Fruit fly (Drosophila melanogaster) whole organism, embryonic: Measurements from ENCODE around the gene Phae1.

ENCODE experiments used
- Abd-B ChIP-seq: fragments of 200-800 bp; sonication (Bioruptor generic); optimal IDR thresholded peaks from 2 replicates; lab custom pipeline; 2018; ENCODE audit warnings: missing biosample characterization, mild to moderate bottlenecking, missing genetic modification characterization, moderate library complexity
- CG10431 ChIP-seq: fragments of 200-800 bp; sonication (Bioruptor generic); optimal IDR thresholded peaks from 3 replicates; lab custom pipeline; 2018; ENCODE audit warnings: missing biosample characterization, mild to moderate bottlenecking, missing genetic modification characterization
- CG12299 ChIP-seq: fragments of 200-800 bp; sonication (Bioruptor generic); optimal IDR thresholded peaks from 2 replicates; lab custom pipeline; 2018; ENCODE audit warnings: missing biosample characterization, mild to moderate bottlenecking, missing genetic modification characterization
- CG13624 ChIP-seq: fragments of 200-800 bp; sonication (Bioruptor generic); optimal IDR thresholded peaks from 2 replicates; lab custom pipeline; 2016; ENCODE audit warnings: missing biosample characterization, missing genetic modification characterization
- CG14710 ChIP-seq: fragments of 200-800 bp; sonication (Bioruptor generic); optimal IDR thresholded peaks from 3 replicates; lab custom pipeline; 2019; ENCODE audit warnings: missing biosample characterization, mild to moderate bottlenecking, missing genetic modification characterization, moderate library complexity
- CG15514 ChIP-seq: fragments of 200-800 bp; sonication (Bioruptor generic); optimal IDR thresholded peaks from 3 replicates; lab custom pipeline; 2017; ENCODE audit warnings: missing biosample characterization, missing genetic modification characterization, mild to moderate bottlenecking, moderate library complexity, missing genetic modification reagents
- CG1603 ChIP-seq: fragments of 200-800 bp; sonication (Bioruptor generic); optimal IDR thresholded peaks from 2 replicates; lab custom pipeline; 2019; ENCODE audit warnings: missing biosample characterization, mild to moderate bottlenecking, missing genetic modification characterization, moderate library complexity
- CG17912 ChIP-seq: fragments of 200-800 bp; sonication (Bioruptor generic); optimal IDR thresholded peaks from 2 replicates; lab custom pipeline; 2018; ENCODE audit warnings: missing biosample characterization, mild to moderate bottlenecking, missing genetic modification characterization
- CG2712 ChIP-seq: fragments of 200-800 bp; optimal IDR thresholded peaks from 3 replicates; lab custom pipeline; 2019; ENCODE audit warnings: missing biosample characterization, mild to moderate bottlenecking, missing genetic modification characterization, moderate library complexity
- CG30403 ChIP-seq: fragments of 200-800 bp; sonication (Bioruptor generic); optimal IDR thresholded peaks from 3 replicates; lab custom pipeline; 2016; ENCODE audit warnings: missing biosample characterization, missing genetic modification characterization
- CG32532 ChIP-seq: fragments of 200-800 bp; sonication (Bioruptor generic); IDR thresholded peaks from 2 replicates; pipeline ENCODE4 v1.3.6; 2022; ENCODE audit warnings: missing biosample characterization, missing genetic modification characterization
- CG33213 ChIP-seq: fragments of 200-800 bp; sonication (Bioruptor generic); optimal IDR thresholded peaks from 3 replicates; lab custom pipeline; 2016; ENCODE audit warnings: missing biosample characterization, missing genetic modification characterization
- CG34422 ChIP-seq: fragments of 200-800 bp; sonication (Bioruptor generic); IDR thresholded peaks from 3 replicates; pipeline ENCODE4 v1.3.6; 2022; ENCODE audit warnings: missing biosample characterization, missing genetic modification characterization
- CG4617 ChIP-seq: fragments of 200-800 bp; sonication (Bioruptor generic); optimal IDR thresholded peaks from 3 replicates; lab custom pipeline; 2016; ENCODE audit warnings: missing biosample characterization, missing genetic modification characterization, borderline replicate concordance
- CG7271 ChIP-seq: fragments of 200-800 bp; sonication (Bioruptor generic); optimal IDR thresholded peaks from 2 replicates; lab custom pipeline; 2018; ENCODE audit warnings: missing biosample characterization, mild to moderate bottlenecking, missing genetic modification characterization, moderate library complexity
- CG9215 ChIP-seq: fragments of 200-800 bp; sonication (Bioruptor generic); IDR thresholded peaks from 2 replicates; pipeline ENCODE4 v1.3.6; 2022; ENCODE audit warnings: missing biosample characterization, missing genetic modification characterization
- Dp ChIP-seq: fragments of 200-800 bp; sonication (Bioruptor generic); optimal IDR thresholded peaks from 2 replicates; lab custom pipeline; 2018; ENCODE audit warnings: missing biosample characterization, mild to moderate bottlenecking, missing genetic modification characterization, moderate library complexity
- Gug ChIP-seq: fragments of 200-800 bp; sonication (Bioruptor generic); IDR thresholded peaks from 4 replicates; pipeline ENCODE4 v1.3.6; 2022; ENCODE audit warnings: missing biosample characterization, missing genetic modification characterization
- H2.0 ChIP-seq: fragments of 200-800 bp; sonication (Bioruptor generic); IDR thresholded peaks from 2 replicates; pipeline ENCODE4 v1.3.6; 2022; ENCODE audit warnings: missing biosample characterization, missing genetic modification characterization
- HLHmδ ChIP-seq: fragments of 200-800 bp; sonication (Bioruptor generic); optimal IDR thresholded peaks from 2 replicates; lab custom pipeline; 2018; ENCODE audit warnings: missing biosample characterization, mild to moderate bottlenecking, missing genetic modification characterization, moderate library complexity
- Hey ChIP-seq: fragments of 200-800 bp; sonication (Bioruptor generic); optimal IDR thresholded peaks from 3 replicates; lab custom pipeline; 2018; ENCODE audit warnings: missing biosample characterization, mild to moderate bottlenecking, missing genetic modification characterization
- Jarid2 ChIP-seq: fragments of 200-800 bp; sonication (Bioruptor generic); optimal IDR thresholded peaks from 3 replicates; lab custom pipeline; 2017; ENCODE audit warnings: mild to moderate bottlenecking, missing biosample characterization, missing genetic modification reagents, missing genetic modification characterization
- Lhr ChIP-seq: fragments of 200-800 bp; sonication (Bioruptor generic); optimal IDR thresholded peaks from 3 replicates; lab custom pipeline; 2017; ENCODE audit warnings: mild to moderate bottlenecking, missing biosample characterization, missing genetic modification reagents, missing genetic modification characterization
- MBD-R2 ChIP-seq: fragments of 200-800 bp; sonication (Bioruptor generic); IDR thresholded peaks from 2 replicates; pipeline ENCODE4 v1.3.6; 2022; ENCODE audit warnings: missing biosample characterization, missing genetic modification characterization
- Mad ChIP-seq: fragments of 200-800 bp; sonication (Bioruptor generic); optimal IDR thresholded peaks from 2 replicates; lab custom pipeline; 2016; ENCODE audit warnings: missing biosample characterization, missing genetic modification characterization
- NfI ChIP-seq: fragments of 200-800 bp; sonication (Bioruptor generic); optimal IDR thresholded peaks from 3 replicates; lab custom pipeline; 2018; ENCODE audit warnings: missing biosample characterization, mild to moderate bottlenecking, missing genetic modification characterization, moderate library complexity
- Oaz ChIP-seq: fragments of 200-800 bp; sonication (Bioruptor generic); IDR thresholded peaks from 2 replicates; pipeline ENCODE4 v1.3.6; 2022; ENCODE audit warnings: missing biosample characterization, missing genetic modification characterization
- Pdp1 ChIP-seq, 2 experiments: fragments of 200-800 bp; sonication (Bioruptor generic); optimal IDR thresholded peaks; 3 replicates each; lab custom pipeline; 2016; ENCODE audit warnings: missing biosample characterization in 2 of 2, missing genetic modification characterization in 2 of 2, mild to moderate bottlenecking in 1 of 2, moderate library complexity in 1 of 2
- Side ChIP-seq: fragments of 200-800 bp; sonication (Bioruptor generic); optimal IDR thresholded peaks from 2 replicates; lab custom pipeline; 2016; ENCODE audit warnings: missing biosample characterization, missing genetic modification characterization
- Sry-δ ChIP-seq: fragments of 200-800 bp; sonication (Bioruptor generic); optimal IDR thresholded peaks from 2 replicates; lab custom pipeline; 2016; ENCODE audit warnings: missing biosample characterization, missing genetic modification characterization
- YL-1 ChIP-seq: fragments of 200-800 bp; sonication (Bioruptor generic); optimal IDR thresholded peaks from 3 replicates; lab custom pipeline; 2017; ENCODE audit warnings: missing biosample characterization, mild to moderate bottlenecking, missing genetic modification characterization
- ato ChIP-seq: fragments of 200-800 bp; sonication (Bioruptor generic); IDR thresholded peaks from 2 replicates; pipeline ENCODE4 v1.3.6; 2022; ENCODE audit warnings: missing biosample characterization, missing genetic modification characterization; ENCODE audit not compliant: partially characterized antibody
- bbx ChIP-seq: fragments of 200-800 bp; sonication (Bioruptor generic); IDR thresholded peaks from 2 replicates; pipeline ENCODE4 v1.3.6; 2022; ENCODE audit warnings: missing biosample characterization, missing genetic modification characterization; ENCODE audit not compliant: partially characterized antibody
- btn ChIP-seq: fragments of 200-800 bp; sonication (Bioruptor generic); optimal IDR thresholded peaks from 2 replicates; lab custom pipeline; 2016; ENCODE audit warnings: missing biosample characterization, missing genetic modification characterization
- chn ChIP-seq: fragments of 200-800 bp; sonication (Bioruptor generic); optimal IDR thresholded peaks from 2 replicates; lab custom pipeline; 2016; ENCODE audit warnings: missing biosample characterization, missing genetic modification characterization
- ci ChIP-seq: fragments of 200-800 bp; sonication (Bioruptor generic); IDR thresholded peaks from 3 replicates; pipeline ENCODE4 v1.3.6; 2022; ENCODE audit warnings: missing biosample characterization, missing genetic modification characterization
- ewg ChIP-seq: fragments of 200-800 bp; sonication (Bioruptor generic); optimal IDR thresholded peaks from 3 replicates; lab custom pipeline; 2017; ENCODE audit warnings: mild to moderate bottlenecking, missing biosample characterization, missing genetic modification reagents, missing genetic modification characterization
- fd102C ChIP-seq: fragments of 200-800 bp; sonication (Bioruptor generic); optimal IDR thresholded peaks from 2 replicates; lab custom pipeline; 2018; ENCODE audit warnings: missing biosample characterization, mild to moderate bottlenecking, missing genetic modification characterization, moderate library complexity
- ham ChIP-seq: fragments of 200-800 bp; sonication (Bioruptor generic); IDR thresholded peaks from 2 replicates; pipeline ENCODE4 v1.3.6; 2022; ENCODE audit warnings: missing biosample characterization, missing genetic modification characterization
- hb ChIP-seq: fragments of 200-800 bp; sonication (Bioruptor generic); IDR thresholded peaks from 3 replicates; pipeline ENCODE4 v1.3.6; 2022; ENCODE audit warnings: missing biosample characterization, missing genetic modification characterization; ENCODE audit not compliant: partially characterized antibody
- hkb ChIP-seq, 2 experiments: fragments of 200-800 bp in 1 of 2; fragments of >200 bp in 1 of 2; sonication (Bioruptor generic) in 1 of 2; IDR thresholded peaks in 1 of 2; optimal IDR thresholded peaks in 1 of 2; 2 replicates each; pipeline versions ENCODE4 v1.3.6 to Lab custom; 2017 to 2022; ENCODE audit warnings: missing biosample characterization in 1 of 2, missing genetic modification characterization in 1 of 2
- jing ChIP-seq: fragments of 200-800 bp; sonication (Bioruptor generic); optimal IDR thresholded peaks from 2 replicates; lab custom pipeline; 2018; ENCODE audit warnings: missing biosample characterization, mild to moderate bottlenecking, missing genetic modification characterization
- ken ChIP-seq: fragments of 200-800 bp; sonication (Bioruptor generic); IDR thresholded peaks from 3 replicates; pipeline ENCODE4 v1.3.6; 2022; ENCODE audit warnings: missing biosample characterization, missing genetic modification characterization
- phol ChIP-seq: fragments of 200-800 bp; sonication (Bioruptor generic); optimal IDR thresholded peaks from 3 replicates; lab custom pipeline; 2018; ENCODE audit warnings: missing biosample characterization, mild to moderate bottlenecking, missing genetic modification characterization, moderate library complexity
- pzg ChIP-seq: fragments of 200-800 bp; sonication (Bioruptor generic); optimal IDR thresholded peaks from 3 replicates; lab custom pipeline; 2018; ENCODE audit warnings: missing biosample characterization, mild to moderate bottlenecking, missing genetic modification characterization, moderate library complexity
- run ChIP-seq: fragments of 200-800 bp; sonication (Bioruptor generic); optimal IDR thresholded peaks from 3 replicates; lab custom pipeline; 2018; ENCODE audit warnings: missing biosample characterization, mild to moderate bottlenecking, missing genetic modification characterization
- sima ChIP-seq: fragments of 200-800 bp; sonication (Bioruptor generic); optimal IDR thresholded peaks from 2 replicates; lab custom pipeline; 2016; ENCODE audit warnings: missing biosample characterization, missing genetic modification characterization
- ssp ChIP-seq: fragments of 200-800 bp; sonication (Bioruptor generic); IDR thresholded peaks from 2 replicates; pipeline ENCODE4 v1.3.6; 2022; ENCODE audit warnings: missing biosample characterization, missing genetic modification characterization
- tll ChIP-seq, 2 experiments: fragments of 200-800 bp in 1 of 2; fragments of >200 bp in 1 of 2; sonication (Bioruptor generic) in 1 of 2; optimal IDR thresholded peaks; 2 replicates each; lab custom pipeline; 2017 to 2019; ENCODE audit warnings: missing biosample characterization in 2 of 2, missing genetic modification characterization in 2 of 2, mild to moderate bottlenecking in 1 of 2, moderate library complexity in 1 of 2
- vvl ChIP-seq: fragments of 200-800 bp; sonication (Bioruptor generic); IDR thresholded peaks from 2 replicates; pipeline ENCODE4 v1.3.6; 2022; ENCODE audit warnings: missing biosample characterization, missing genetic modification characterization

Gene Phae1

DNA sequence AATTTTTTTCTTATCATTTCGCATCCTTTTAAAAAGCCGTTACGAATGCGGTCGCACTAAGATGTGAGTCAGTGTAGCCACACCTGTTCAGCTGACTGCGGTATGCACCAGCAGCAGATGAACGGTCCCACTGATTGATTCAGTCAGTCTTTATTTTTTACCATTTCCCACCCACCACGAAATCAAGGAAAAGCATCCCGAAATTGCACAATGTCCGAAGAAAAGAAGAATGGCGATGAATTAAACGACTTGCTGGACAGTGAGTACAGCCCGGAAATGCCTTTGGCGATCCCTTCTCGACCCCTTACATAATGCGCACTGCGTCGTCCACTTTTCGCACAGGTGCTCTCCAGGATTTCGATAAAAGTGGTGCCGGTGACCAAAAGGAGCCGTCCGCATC is 15.6 kb upstream of the Phae1 start (continued):
- no peak for TF ChIP-seq btn (GFP tag; lab: Kevin White, UChicago)
- peak; percentile 85 for TF ChIP-seq CG15514
- peak; percentile 92 for TF ChIP-seq pzg (GFP tag; lab: Kevin White, UChicago)
- no peak for TF ChIP-seq ewg (GFP tag; lab: Kevin White, UChicago)
- TF ChIP-seq ham (GFP tag; lab: Robert Waterston, UW): no peak
- no peak for TF ChIP-seq Side (GFP tag; lab: Kevin White, UChicago)
- TF ChIP-seq vvl (GFP tag; lab: Robert Waterston, UW): no peak
- peak; percentile 50; the same call in 1 of the 3 replicates for TF ChIP-seq CG34422
- peak in 1 of 2 experiments; percentile 89 for TF ChIP-seq Pdp1 (GFP tag; optimal IDR thresholded peaks at IDR 0.05; lab: Kevin White, UChicago)
- TF ChIP-seq Gug (GFP tag; lab: Robert Waterston, UW): no peak
- no peak for TF ChIP-seq CG13624 (GFP tag; lab: Kevin White, UChicago)
- TF ChIP-seq Dp (GFP tag; lab: Kevin White, UChicago): peak; percentile 75
- peak; percentile 43; the same call in 1 of the 3 replicates for TF ChIP-seq ci (GFP tag; lab: Robert Waterston, UW)
- no peak for TF ChIP-seq CG10431 (GFP tag; lab: Kevin White, UChicago)
- peak; percentile 74 for TF ChIP-seq CG1603 (tag; lab: Kevin White, UChicago)
- no peak for TF ChIP-seq CG7271 (tag; lab: Kevin White, UChicago)
- no peak for TF ChIP-seq H2.0 (GFP tag; lab: Robert Waterston, UW)
- TF ChIP-seq Hey: no peak
- no peak for TF ChIP-seq fd102C (GFP tag; lab: Kevin White, UChicago)
- no peak for TF ChIP-seq CG12299 (tag; lab: Kevin White, UChicago)
- TF ChIP-seq sima (GFP tag; lab: Kevin White, UChicago): no peak
- peak; percentile 24 for TF ChIP-seq Sry-δ (GFP tag; lab: Kevin White, UChicago)
- TF ChIP-seq jing (GFP tag; lab: Kevin White, UChicago): no peak
- no peak for TF ChIP-seq ken (GFP tag; lab: Robert Waterston, UW)
- no peak for TF ChIP-seq hkb (optimal IDR thresholded peaks at IDR 0.05; lab: Kevin White, UChicago)
- 0 out of 2 replicates have a peak, but pooled peaks have one; percentile 9 for TF ChIP-seq hkb (GFP tag; IDR thresholded peaks at IDR 0.05; lab: Robert Waterston, UW)
- TF ChIP-seq bbx (GFP tag; lab: Robert Waterston, UW): peak; percentile 44
- peak; percentile 87 for TF ChIP-seq CG4617
- peak; percentile 48 for TF ChIP-seq CG2712 (tag; lab: Kevin White, UChicago)
- TF ChIP-seq NfI: peak; percentile 7
- TF ChIP-seq Jarid2 (GFP tag; lab: Kevin White, UChicago): peak; percentile 24
- TF ChIP-seq MBD-R2 (GFP tag; lab: Robert Waterston, UW): peak; percentile 60
- TF ChIP-seq CG32532 (GFP tag; lab: Robert Waterston, UW): no peak
- peak; percentile 43 for TF ChIP-seq ssp (GFP tag; lab: Robert Waterston, UW)
- peak; percentile 44 for TF ChIP-seq chn (GFP tag; lab: Kevin White, UChicago)
- TF ChIP-seq Mad: no peak
- no peak for TF ChIP-seq ato (GFP tag; lab: Robert Waterston, UW)
- no peak for TF ChIP-seq CG9215 (GFP tag; lab: Robert Waterston, UW)
- no peak for TF ChIP-seq hb
- peak; percentile 100 for TF ChIP-seq CG14710 (tag; lab: Kevin White, UChicago)
- no peak for TF ChIP-seq run
- no peak for TF ChIP-seq Abd-B (GFP tag; lab: Kevin White, UChicago)
- TF ChIP-seq tll (GFP tag; optimal IDR thresholded peaks at IDR 0.05; lab: Kevin White, UChicago): peak in 1 of 2 experiments; percentile 72
- TF ChIP-seq CG30403 (GFP tag; lab: Kevin White, UChicago): no peak
- no peak for TF ChIP-seq HLHmδ (GFP tag; lab: Kevin White, UChicago)
- TF ChIP-seq phol (tag; lab: Kevin White, UChicago): peak; percentile 42
- TF ChIP-seq Oaz (GFP tag; lab: Robert Waterston, UW): no peak
- peak; percentile 15 for TF ChIP-seq CG17912
- peak; percentile 64 for TF ChIP-seq Lhr (GFP tag; lab: Kevin White, UChicago)
- TF ChIP-seq YL-1 (GFP tag; lab: Kevin White, UChicago): peak; percentile 72
- TF ChIP-seq CG33213: peak; percentile 44
